Fruit fly (Drosophila melanogaster) whole organism, embryonic: ENCODE data around the gene CG14131.
A peak's percentile ranks its signal among the peaks of the same experiment; 100 is the strongest.

Experiments used
- B-H2 ChIP-seq: fragments of 200-800 bp; sonication (Bioruptor generic); optimal IDR thresholded peaks from 2 replicates; lab custom pipeline; 2018; ENCODE audit warnings: missing biosample characterization, mild to moderate bottlenecking, missing genetic modification characterization
- Bdp1 ChIP-seq: fragments of 200-800 bp; sonication (Bioruptor generic); optimal IDR thresholded peaks from 3 replicates; lab custom pipeline; 2016; ENCODE audit warnings: missing biosample characterization, missing genetic modification characterization
- CG10209 ChIP-seq: fragments of 200-800 bp; sonication (Bioruptor generic); optimal IDR thresholded peaks from 3 replicates; lab custom pipeline; 2017; ENCODE audit warnings: missing biosample characterization, mild to moderate bottlenecking, missing genetic modification characterization, missing genetic modification reagents
- CG11085 ChIP-seq: fragments of 200-800 bp; sonication (Bioruptor generic); IDR thresholded peaks from 2 replicates; pipeline ENCODE4 v1.3.6; 2022; ENCODE audit warnings: missing biosample characterization, missing genetic modification characterization
- CG11093 ChIP-seq: fragments of 200-800 bp; sonication (Bioruptor generic); IDR thresholded peaks from 3 replicates; pipeline ENCODE4 v1.3.6; 2022; ENCODE audit warnings: missing biosample characterization, missing genetic modification characterization
- CG11695 ChIP-seq: fragments of 200-800 bp; sonication (Bioruptor generic); IDR thresholded peaks from 3 replicates; pipeline ENCODE4 v1.3.6; 2022; ENCODE audit warnings: missing biosample characterization, missing genetic modification characterization
- CG12219 ChIP-seq: fragments of 200-800 bp; sonication (Bioruptor generic); optimal IDR thresholded peaks from 3 replicates; lab custom pipeline; 2018; ENCODE audit warnings: missing biosample characterization, mild to moderate bottlenecking, missing genetic modification characterization
- CG15011 ChIP-seq: fragments of 200-800 bp; sonication (Bioruptor generic); optimal IDR thresholded peaks from 3 replicates; lab custom pipeline; 2018; ENCODE audit warnings: missing biosample characterization, mild to moderate bottlenecking, missing genetic modification characterization
- CG17186 ChIP-seq: fragments of 200-800 bp; sonication (Bioruptor generic); optimal IDR thresholded peaks from 3 replicates; lab custom pipeline; 2017; ENCODE audit warnings: missing biosample characterization, missing genetic modification reagents, missing genetic modification characterization
- CG17385 ChIP-seq: fragments of 200-800 bp; sonication (Bioruptor generic); optimal IDR thresholded peaks from 3 replicates; lab custom pipeline; 2018; ENCODE audit warnings: missing biosample characterization, mild to moderate bottlenecking, missing genetic modification characterization
- CG2889 ChIP-seq: fragments of 200-800 bp; sonication (Bioruptor generic); IDR thresholded peaks from 3 replicates; pipeline ENCODE4 v1.3.6; 2022; ENCODE audit warnings: missing biosample characterization, missing genetic modification characterization
- CG32767 ChIP-seq: fragments of 200-800 bp; sonication (Bioruptor generic); IDR thresholded peaks from 2 replicates; pipeline ENCODE4 v1.3.6; 2022; ENCODE audit warnings: missing biosample characterization, missing genetic modification characterization
- CG34376 ChIP-seq: fragments of 200-800 bp; sonication (Bioruptor generic); optimal IDR thresholded peaks from 2 replicates; lab custom pipeline; 2018; ENCODE audit warnings: missing biosample characterization, mild to moderate bottlenecking, missing genetic modification characterization
- CG43689 ChIP-seq: fragments of 200-800 bp; sonication (Bioruptor generic); IDR thresholded peaks from 2 replicates; pipeline ENCODE4 v1.3.6; 2022; ENCODE audit warnings: missing biosample characterization, missing genetic modification characterization
- CG5180 ChIP-seq: fragments of 200-800 bp; sonication (Bioruptor generic); optimal IDR thresholded peaks from 3 replicates; lab custom pipeline; 2017; ENCODE audit warnings: missing biosample characterization, missing genetic modification characterization, mild to moderate bottlenecking, moderate library complexity, missing genetic modification reagents
- CG6765 ChIP-seq: fragments of 200-800 bp; sonication (Bioruptor generic); optimal IDR thresholded peaks from 3 replicates; lab custom pipeline; 2017; ENCODE audit warnings: missing biosample characterization, mild to moderate bottlenecking, missing genetic modification characterization
- CG8089 ChIP-seq: fragments of 200-800 bp; sonication (Bioruptor generic); optimal IDR thresholded peaks from 3 replicates; lab custom pipeline; 2016; ENCODE audit warnings: missing biosample characterization, missing genetic modification characterization
- CG9876 ChIP-seq: fragments of 200-800 bp; sonication (Bioruptor generic); optimal IDR thresholded peaks from 2 replicates; lab custom pipeline; 2016; ENCODE audit warnings: missing biosample characterization, missing genetic modification characterization
- CkIIα-i1 ChIP-seq: fragments of 200-800 bp; sonication (Bioruptor generic); IDR thresholded peaks from 2 replicates; pipeline ENCODE4 v1.3.6; 2022; ENCODE audit warnings: missing biosample characterization, missing genetic modification characterization
- Deaf1 ChIP-seq: fragments of 200-800 bp; optimal IDR thresholded peaks from 3 replicates; lab custom pipeline; 2019; ENCODE audit warnings: missing biosample characterization, mild to moderate bottlenecking, missing genetic modification characterization, moderate library complexity
- Dfd ChIP-seq, 2 experiments: fragments of >200 bp; optimal IDR thresholded peaks; 2 replicates each; lab custom pipeline; 2017; ENCODE audit warnings: missing biosample characterization in 2 of 2, missing genetic modification characterization in 2 of 2
- ERR ChIP-seq: fragments of 200-800 bp; sonication (Bioruptor generic); optimal IDR thresholded peaks from 2 replicates; lab custom pipeline; 2016; ENCODE audit warnings: missing biosample characterization, missing genetic modification characterization
- Fer2 ChIP-seq: fragments of 200-800 bp; sonication (Bioruptor generic); optimal IDR thresholded peaks from 2 replicates; lab custom pipeline; 2018; ENCODE audit warnings: missing biosample characterization, mild to moderate bottlenecking, missing genetic modification characterization, moderate library complexity
- Fer3 ChIP-seq: fragments of 200-800 bp; sonication (Bioruptor generic); optimal IDR thresholded peaks from 2 replicates; lab custom pipeline; 2018; ENCODE audit warnings: missing biosample characterization, mild to moderate bottlenecking, missing genetic modification characterization, moderate library complexity
- Mes4 ChIP-seq: fragments of 200-800 bp; sonication (Bioruptor generic); optimal IDR thresholded peaks from 2 replicates; lab custom pipeline; 2016; ENCODE audit warnings: missing biosample characterization, missing genetic modification characterization
- Opbp ChIP-seq: fragments of 200-800 bp; sonication (Bioruptor generic); IDR thresholded peaks from 3 replicates; pipeline ENCODE4 v1.3.6; 2022; ENCODE audit warnings: missing biosample characterization, missing genetic modification characterization; ENCODE audit not compliant: partially characterized antibody
- Sin3A ChIP-seq: fragments of >200 bp; optimal IDR thresholded peaks from 2 replicates; lab custom pipeline; 2018
- Six4 ChIP-seq: fragments of 200-800 bp; sonication (Bioruptor generic); optimal IDR thresholded peaks from 2 replicates; lab custom pipeline; 2016; ENCODE audit warnings: missing biosample characterization, missing genetic modification characterization
- Trl ChIP-seq, 3 experiments: fragments of >200 bp in 2 of 3; fragments of 200-800 bp in 1 of 3; sonication (Bioruptor generic) in 1 of 3; optimal IDR thresholded peaks; 2 replicates in 1 of 3; 3 replicates in 2 of 3; lab custom pipeline; 2016 to 2017; ENCODE audit warnings: missing biosample characterization in 1 of 3, missing genetic modification characterization in 1 of 3
- Usf ChIP-seq: fragments of 200-800 bp; sonication (Bioruptor generic); optimal IDR thresholded peaks from 2 replicates; lab custom pipeline; 2017; ENCODE audit warnings: missing genotype, missing biosample characterization, missing genetic modification characterization
- ab ChIP-seq: fragments of 200-800 bp; sonication (Bioruptor generic); optimal IDR thresholded peaks from 2 replicates; lab custom pipeline; 2016; ENCODE audit warnings: missing biosample characterization, missing genetic modification characterization
- al ChIP-seq: fragments of 200-800 bp; sonication (Bioruptor generic); IDR thresholded peaks from 2 replicates; pipeline ENCODE4 v1.3.6; 2022; ENCODE audit warnings: missing biosample characterization, missing genetic modification characterization
- crc ChIP-seq: fragments of 200-800 bp; sonication (Bioruptor generic); optimal IDR thresholded peaks from 2 replicates; lab custom pipeline; 2016; ENCODE audit warnings: missing biosample characterization, missing genetic modification characterization
- dan ChIP-seq: fragments of 200-800 bp; sonication (Bioruptor generic); IDR thresholded peaks from 2 replicates; pipeline ENCODE4 v1.3.6; 2022; ENCODE audit warnings: missing biosample characterization, missing genetic modification characterization
- eve ChIP-seq, 2 experiments: fragments of >200 bp; optimal IDR thresholded peaks; 2 replicates each; lab custom pipeline; 2017; ENCODE audit warnings: missing biosample characterization in 2 of 2, missing genetic modification characterization in 2 of 2
- ewg ChIP-seq: fragments of 200-800 bp; sonication (Bioruptor generic); optimal IDR thresholded peaks from 3 replicates; lab custom pipeline; 2017; ENCODE audit warnings: mild to moderate bottlenecking, missing biosample characterization, missing genetic modification reagents, missing genetic modification characterization
- fd3F ChIP-seq: fragments of 200-800 bp; sonication (Bioruptor generic); optimal IDR thresholded peaks from 2 replicates; lab custom pipeline; 2018; ENCODE audit warnings: missing biosample characterization, mild to moderate bottlenecking, missing genetic modification characterization, moderate library complexity
- gcm2 ChIP-seq: fragments of 200-800 bp; sonication (Bioruptor generic); optimal IDR thresholded peaks from 2 replicates; lab custom pipeline; 2016; ENCODE audit warnings: missing biosample characterization, missing genetic modification characterization
- gsb ChIP-seq: fragments of 200-800 bp; sonication (Bioruptor generic); IDR thresholded peaks from 2 replicates; pipeline ENCODE4 v1.3.6; 2022; ENCODE audit warnings: missing biosample characterization, missing genetic modification characterization
- lilli ChIP-seq: fragments of 200-800 bp; sonication (Bioruptor generic); optimal IDR thresholded peaks from 3 replicates; lab custom pipeline; 2016; ENCODE audit warnings: missing biosample characterization, missing genetic modification characterization
- lov ChIP-seq, 2 experiments: fragments of 200-800 bp in 1 of 2; fragments of >200 bp in 1 of 2; sonication (Bioruptor generic) in 1 of 2; IDR thresholded peaks in 1 of 2; optimal IDR thresholded peaks in 1 of 2; 2 replicates in 1 of 2; 3 replicates in 1 of 2; pipeline versions ENCODE4 v1.3.6 to Lab custom; 2017 to 2022; ENCODE audit warnings: missing biosample characterization in 1 of 2, missing genetic modification characterization in 1 of 2
- maf-S ChIP-seq: fragments of 200-800 bp; sonication (Bioruptor generic); optimal IDR thresholded peaks from 2 replicates; lab custom pipeline; 2016; ENCODE audit warnings: missing biosample characterization, missing genetic modification characterization
- pfk ChIP-seq: fragments of 200-800 bp; sonication (Bioruptor generic); optimal IDR thresholded peaks from 2 replicates; lab custom pipeline; 2018; ENCODE audit warnings: missing biosample characterization, mild to moderate bottlenecking, missing genetic modification characterization, moderate library complexity
- pros ChIP-seq: fragments of 200-800 bp; sonication (Bioruptor generic); optimal IDR thresholded peaks from 3 replicates; lab custom pipeline; 2019; ENCODE audit warnings: missing biosample characterization, mild to moderate bottlenecking, missing genetic modification characterization, moderate library complexity
- sima ChIP-seq: fragments of 200-800 bp; sonication (Bioruptor generic); optimal IDR thresholded peaks from 2 replicates; lab custom pipeline; 2016; ENCODE audit warnings: missing biosample characterization, missing genetic modification characterization
- slbo ChIP-seq: fragments of 200-800 bp; sonication (Bioruptor generic); IDR thresholded peaks from 2 replicates; pipeline ENCODE4 v1.3.6; 2022; ENCODE audit warnings: missing biosample characterization, missing genetic modification characterization
- vnd ChIP-seq: fragments of 200-800 bp; sonication (Bioruptor generic); IDR thresholded peaks from 3 replicates; pipeline ENCODE4 v1.3.6; 2022; ENCODE audit warnings: missing biosample characterization, missing genetic modification characterization; ENCODE audit not compliant: partially characterized antibody
- zen ChIP-seq: fragments of 200-800 bp; sonication (Bioruptor generic); optimal IDR thresholded peaks from 3 replicates; lab custom pipeline; 2018; ENCODE audit warnings: missing biosample characterization, mild to moderate bottlenecking, missing genetic modification characterization, moderate library complexity

The CG14131 gene

DNA sequence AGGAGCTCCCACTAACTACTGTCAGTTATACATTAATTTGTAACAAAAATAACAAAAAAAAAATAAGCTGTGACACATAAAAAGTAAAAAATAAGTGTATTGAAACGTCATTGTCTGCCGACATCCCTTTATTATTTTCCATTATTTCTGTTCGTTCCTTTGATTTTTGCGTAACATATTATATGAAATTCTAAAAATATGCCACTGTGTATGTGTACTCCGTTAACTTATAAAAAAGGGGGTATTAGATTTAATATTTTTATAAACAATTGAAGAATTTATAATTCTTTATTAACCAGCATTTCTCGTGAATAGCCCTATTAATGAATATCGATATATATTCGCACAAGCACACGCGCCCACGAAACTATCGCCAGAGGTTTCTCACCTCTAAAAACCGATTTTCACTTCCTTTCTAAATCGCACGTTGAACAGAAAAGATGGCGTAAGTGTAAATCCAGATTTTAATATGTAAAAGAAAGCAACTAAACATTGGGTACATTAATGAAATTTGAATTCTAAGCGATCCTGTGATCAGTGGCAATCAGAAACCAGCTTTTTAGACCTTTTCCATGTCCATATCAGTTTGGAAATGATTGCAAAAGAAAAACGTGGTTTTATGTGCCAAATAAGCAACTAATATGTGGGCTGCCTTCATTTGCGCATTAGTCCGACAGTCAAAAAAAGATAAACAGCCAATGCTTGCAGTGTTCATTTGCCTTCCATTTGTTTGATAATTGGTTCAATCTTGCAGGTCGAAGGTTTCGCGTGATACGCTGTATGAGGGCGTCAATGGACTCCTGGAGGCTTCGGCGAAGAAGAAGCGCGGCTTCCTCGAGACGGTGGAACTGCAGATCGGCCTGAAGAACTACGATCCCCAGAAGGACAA, 45.8 kb downstream of the CG14131 start, which contains the start of gene RpL10Ab (continued):
- TF ChIP-seq zen (tag; lab: Kevin White, UChicago): peak; percentile 70
- no peak for TF ChIP-seq lilli (GFP tag; lab: Kevin White, UChicago)
- TF ChIP-seq CG17385 (GFP tag; lab: Kevin White, UChicago): peak; percentile 2
- peak; percentile 5 for TF ChIP-seq CG15011 (GFP tag; lab: Kevin White, UChicago)
- TF ChIP-seq pros (GFP tag; lab: Kevin White, UChicago): no peak
- 0 out of 2 replicates have a peak, but pooled peaks have one; percentile 15 for TF ChIP-seq CkIIα-i1 (GFP tag; lab: Robert Waterston, UW)
- TF ChIP-seq CG11093 (GFP tag; lab: Robert Waterston, UW): peak; percentile 48; the same call in 1 of the 3 replicates
- TF ChIP-seq Fer2 (tag; lab: Kevin White, UChicago): peak; percentile 7
- TF ChIP-seq CG8089: peak; percentile 16
- peak; percentile 47 for TF ChIP-seq al (GFP tag; lab: Robert Waterston, UW)
- peak; percentile 61 for TF ChIP-seq CG11085
- peak; percentile 70 for TF ChIP-seq Fer3 (tag; lab: Kevin White, UChicago)
- TF ChIP-seq CG9876: peak; percentile 47
- peak; percentile 46 for TF ChIP-seq maf-S (GFP tag; lab: Kevin White, UChicago)
- TF ChIP-seq Bdp1 (GFP tag; lab: Kevin White, UChicago): no peak
- peak; percentile 74 for TF ChIP-seq slbo (GFP tag; lab: Robert Waterston, UW)
- no peak for TF ChIP-seq Dfd (GFP tag; optimal IDR thresholded peaks at IDR 0.05; lab: Kevin White, UChicago)
- TF ChIP-seq CG43689 (GFP tag; lab: Robert Waterston, UW): peak; percentile 23; the same call in 1 of the 2 replicates
- TF ChIP-seq CG11695 (GFP tag; lab: Robert Waterston, UW): no peak; the same call in 2 of the 3 replicates
- TF ChIP-seq Deaf1 (tag; lab: Kevin White, UChicago): no peak
- peak; percentile 20 for TF ChIP-seq Six4 (GFP tag; lab: Kevin White, UChicago)
- no peak for TF ChIP-seq CG5180 (GFP tag; lab: Kevin White, UChicago)
- no peak for TF ChIP-seq Trl (optimal IDR thresholded peaks at IDR 0.05; lab: Kevin White, UChicago)
- peak; percentile 54 for TF ChIP-seq Trl (GFP tag; optimal IDR thresholded peaks at IDR 0.05; lab: Kevin White, UChicago)
- TF ChIP-seq eve (GFP tag; optimal IDR thresholded peaks at IDR 0.05; lab: Kevin White, UChicago): no peak
- TF ChIP-seq sima (GFP tag; lab: Kevin White, UChicago): no peak
- no peak for TF ChIP-seq gcm2 (GFP tag; lab: Kevin White, UChicago)
- no peak for TF ChIP-seq lov (optimal IDR thresholded peaks at IDR 0.05; lab: Kevin White, UChicago)
- TF ChIP-seq lov (GFP tag; IDR thresholded peaks at IDR 0.05; lab: Robert Waterston, UW): peak; percentile 86
- peak; percentile 96 for TF ChIP-seq Opbp (GFP tag; lab: Robert Waterston, UW)
- peak; percentile 67 for TF ChIP-seq CG34376 (GFP tag; lab: Kevin White, UChicago)
- peak; percentile 48 for TF ChIP-seq Usf (GFP tag; lab: Kevin White, UChicago)
- TF ChIP-seq gsb: no peak
- no peak for TF ChIP-seq Sin3A (lab: Kevin White, UChicago)
- TF ChIP-seq CG2889: peak; percentile 4; the same call in 1 of the 3 replicates
- no peak; the same call in 1 of the 2 replicates for TF ChIP-seq CG32767 (GFP tag; lab: Robert Waterston, UW)
- TF ChIP-seq CG10209 (GFP tag; lab: Kevin White, UChicago): peak; percentile 55
- peak; percentile 69 for TF ChIP-seq Mes4 (GFP tag; lab: Kevin White, UChicago)
- TF ChIP-seq ab (GFP tag; lab: Kevin White, UChicago): no peak
- TF ChIP-seq pfk (GFP tag; lab: Kevin White, UChicago): peak; percentile 65
- TF ChIP-seq fd3F (GFP tag; lab: Kevin White, UChicago): peak; percentile 19
- TF ChIP-seq CG17186 (GFP tag; lab: Kevin White, UChicago): peak; percentile 45
- 0 out of 2 replicates have a peak, but pooled peaks have one; percentile 22 for TF ChIP-seq dan (GFP tag; lab: Robert Waterston, UW)
- TF ChIP-seq crc (GFP tag; lab: Kevin White, UChicago): no peak
- TF ChIP-seq ERR (GFP tag; lab: Kevin White, UChicago): no peak
- TF ChIP-seq ewg (GFP tag; lab: Kevin White, UChicago): peak; percentile 3
- TF ChIP-seq B-H2 (GFP tag; lab: Kevin White, UChicago): peak; percentile 84
- peak; percentile 69 for TF ChIP-seq CG6765 (GFP tag; lab: Kevin White, UChicago)
- peak; percentile 74 for TF ChIP-seq vnd (GFP tag; lab: Robert Waterston, UW)
- peak; percentile 33 for TF ChIP-seq CG12219 (GFP tag; lab: Kevin White, UChicago)
